Worm (Caenorhabditis elegans): ENCODE data around the gene T09A5.4.
A peak's percentile ranks its signal among the peaks of the same experiment; 100 is the strongest.

Gene T09A5.4

ce11 chrII:7814215-7814614, 31.8 kb upstream of the T09A5.4 start:
- peak; percentile 52 for TF ChIP-seq hmg-4 (GFP tag; optimal IDR thresholded peaks at IDR 0.05)
- no peak for TF ChIP-seq hmbx-1 (tag; optimal IDR thresholded peaks at IDR 0.05)

ce11 chrII:7814915-7815314, 31.1 kb upstream of the T09A5.4 start:
- TF ChIP-seq ceh-36 (tag; optimal IDR thresholded peaks at IDR 0.05) = no peak

- TF ChIP-seq pes-1 (GFP tag; IDR thresholded peaks at IDR 0.05) (no peak), B0310.2 (tag; optimal IDR thresholded peaks at IDR 0.05) (no peak), ets-7 (tag; optimal IDR thresholded peaks at IDR 0.05) (peak; percentile 83)
These were observed 30.6 kb upstream of the T09A5.4 start for ce11 chrII:7815406-7815805.

ce11 chrII:7816163-7816776, 29.7 kb upstream of the T09A5.4 start, which contains the start of gene cki-2:
Gene cki-2, plus strand, starts transcription at chrII:7816499.
- TF ChIP-seq tbx-37 (GFP tag; conservative IDR thresholded peaks at IDR 0.05) = no peak
- no peak for TF ChIP-seq ets-7 (tag; optimal IDR thresholded peaks at IDR 0.05)
- TF ChIP-seq scrt-1 (GFP tag; IDR thresholded peaks at IDR 0.05) = no peak
- no peak for TF ChIP-seq ceh-13 (GFP tag; optimal IDR thresholded peaks at IDR 0.05)
- TF ChIP-seq hmg-4 (GFP tag; optimal IDR thresholded peaks at IDR 0.05) = no peak
- TF ChIP-seq aly-1 (tag; optimal IDR thresholded peaks at IDR 0.05) = no peak
- TF ChIP-seq ama-1 (optimal IDR thresholded peaks at IDR 0.05) = no peak
- no peak for TF ChIP-seq F13C5.2 (tag; optimal IDR thresholded peaks at IDR 0.05)
- TF ChIP-seq pes-1 (GFP tag; IDR thresholded peaks at IDR 0.05) = no peak
- TF ChIP-seq hnd-1 (tag; optimal IDR thresholded peaks at IDR 0.05) = no peak
- TF ChIP-seq B0310.2 (tag; optimal IDR thresholded peaks at IDR 0.05) = no peak
- no peak for TF ChIP-seq hmbx-1 (tag; optimal IDR thresholded peaks at IDR 0.05)
- TF ChIP-seq tbx-11 (GFP tag; IDR thresholded peaks at IDR 0.05) = no peak
- TF ChIP-seq tra-4 (tag; optimal IDR thresholded peaks at IDR 0.05) = no peak
- no peak for TF ChIP-seq flt-1 (GFP tag; IDR thresholded peaks at IDR 0.05)
- TF ChIP-seq sea-1 (GFP tag; conservative IDR thresholded peaks at IDR 0.05) = no peak
- TF ChIP-seq ceh-36 (tag; optimal IDR thresholded peaks at IDR 0.05) = no peak

ce11 chrII:7817580-7817979, 28.4 kb upstream of the T09A5.4 start:
- TF ChIP-seq ceh-13 (GFP tag; optimal IDR thresholded peaks at IDR 0.05) (no peak), tbx-11 (GFP tag; IDR thresholded peaks at IDR 0.05) (no peak), B0310.2 (tag; optimal IDR thresholded peaks at IDR 0.05) (no peak), ceh-36 (tag; optimal IDR thresholded peaks at IDR 0.05) (no peak), ama-1 (optimal IDR thresholded peaks at IDR 0.05) (no peak), hmbx-1 (tag; optimal IDR thresholded peaks at IDR 0.05) (no peak)

- no peak for TF ChIP-seq pes-1 (GFP tag; IDR thresholded peaks at IDR 0.05)
- TF ChIP-seq tra-4 (tag; optimal IDR thresholded peaks at IDR 0.05) = no peak
- no peak for TF ChIP-seq scrt-1 (GFP tag; IDR thresholded peaks at IDR 0.05)
- no peak for TF ChIP-seq hnd-1 (tag; optimal IDR thresholded peaks at IDR 0.05)
- no peak for TF ChIP-seq tbx-11 (GFP tag; IDR thresholded peaks at IDR 0.05)
- no peak for TF ChIP-seq B0310.2 (tag; optimal IDR thresholded peaks at IDR 0.05)
These were observed 26.6 kb upstream of the T09A5.4 start for ce11 chrII:7819359-7819758.

- TF ChIP-seq hnd-1 (tag; optimal IDR thresholded peaks at IDR 0.05) = no peak
- no peak for TF ChIP-seq ets-7 (tag; optimal IDR thresholded peaks at IDR 0.05)
- no peak for TF ChIP-seq flt-1 (GFP tag; IDR thresholded peaks at IDR 0.05)
- TF ChIP-seq ceh-36 (tag; optimal IDR thresholded peaks at IDR 0.05) = no peak
- no peak for TF ChIP-seq scrt-1 (GFP tag; IDR thresholded peaks at IDR 0.05)
- no peak for TF ChIP-seq pes-1 (GFP tag; IDR thresholded peaks at IDR 0.05)
- TF ChIP-seq hmbx-1 (tag; optimal IDR thresholded peaks at IDR 0.05) = no peak
- no peak for TF ChIP-seq sea-1 (GFP tag; conservative IDR thresholded peaks at IDR 0.05)
- no peak for TF ChIP-seq tbx-37 (GFP tag; conservative IDR thresholded peaks at IDR 0.05)
- TF ChIP-seq aly-1 (tag; optimal IDR thresholded peaks at IDR 0.05) = no peak
- TF ChIP-seq ceh-13 (GFP tag; optimal IDR thresholded peaks at IDR 0.05) = no peak
- no peak for TF ChIP-seq tbx-11 (GFP tag; IDR thresholded peaks at IDR 0.05)
- no peak for TF ChIP-seq hmg-4 (GFP tag; optimal IDR thresholded peaks at IDR 0.05)
- no peak for TF ChIP-seq F13C5.2 (tag; optimal IDR thresholded peaks at IDR 0.05)
- TF ChIP-seq B0310.2 (tag; optimal IDR thresholded peaks at IDR 0.05) = no peak
- no peak for TF ChIP-seq ama-1 (optimal IDR thresholded peaks at IDR 0.05)
- no peak for TF ChIP-seq tra-4 (tag; optimal IDR thresholded peaks at IDR 0.05)
These were observed 23.5 kb upstream of the T09A5.4 start, which contains the start of gene irld-47 for ce11 chrII:7822454-7822853. Gene irld-47, minus strand, starts transcription at chrII:7822554.

ce11 chrII:7825107-7825506, 20.9 kb upstream of the T09A5.4 start, which contains the start of gene srw-62:
Gene srw-62, plus strand, starts transcription at chrII:7825407.
- TF ChIP-seq B0310.2 (tag; optimal IDR thresholded peaks at IDR 0.05) = no peak
- TF ChIP-seq hmg-4 (GFP tag; optimal IDR thresholded peaks at IDR 0.05) = no peak
- TF ChIP-seq ets-7 (tag; optimal IDR thresholded peaks at IDR 0.05) = no peak
- no peak for TF ChIP-seq hnd-1 (tag; optimal IDR thresholded peaks at IDR 0.05)
- no peak for TF ChIP-seq ama-1 (optimal IDR thresholded peaks at IDR 0.05)
- TF ChIP-seq tbx-11 (GFP tag; IDR thresholded peaks at IDR 0.05) = no peak
- no peak for TF ChIP-seq hmbx-1 (tag; optimal IDR thresholded peaks at IDR 0.05)
- no peak for TF ChIP-seq sea-1 (GFP tag; conservative IDR thresholded peaks at IDR 0.05)
- TF ChIP-seq flt-1 (GFP tag; IDR thresholded peaks at IDR 0.05) = no peak

ce11 chrII:7827883-7828282, 18.1 kb upstream of the T09A5.4 start:
- TF ChIP-seq pes-1 (GFP tag; IDR thresholded peaks at IDR 0.05) (no peak), ama-1 (optimal IDR thresholded peaks at IDR 0.05) (no peak), tbx-11 (GFP tag; IDR thresholded peaks at IDR 0.05) (no peak), flt-1 (GFP tag; IDR thresholded peaks at IDR 0.05) (no peak), ceh-13 (GFP tag; optimal IDR thresholded peaks at IDR 0.05) (no peak), hnd-1 (tag; optimal IDR thresholded peaks at IDR 0.05) (no peak), hmg-4 (GFP tag; optimal IDR thresholded peaks at IDR 0.05) (no peak), aly-1 (tag; optimal IDR thresholded peaks at IDR 0.05) (no peak), B0310.2 (tag; optimal IDR thresholded peaks at IDR 0.05) (no peak), sea-1 (GFP tag; conservative IDR thresholded peaks at IDR 0.05) (no peak), hmbx-1 (tag; optimal IDR thresholded peaks at IDR 0.05) (no peak), tbx-37 (GFP tag; conservative IDR thresholded peaks at IDR 0.05) (no peak)
